Worm (Caenorhabditis elegans): ENCODE measurements around the gene ugt-39.

ce11 chrV:7123188-7123708, 33.7 kb upstream of the ugt-39 start, which contains the start of gene lmd-5:
- TF ChIP-seq Y116A8C.19 (tag; optimal IDR thresholded peaks at IDR 0.05; ENCODE audit: borderline replicate concordance) (no peak), hpl-2 (GFP tag; optimal IDR thresholded peaks at IDR 0.05) (no peak), snpc-4 (tag; optimal IDR thresholded peaks at IDR 0.05) (no peak), F16B12.6 (tag; optimal IDR thresholded peaks at IDR 0.05) (no peak), ama-1 (optimal IDR thresholded peaks at IDR 0.05) (no peak), tbx-2 (tag; optimal IDR thresholded peaks at IDR 0.05) (no peak), nhr-237 (tag; optimal IDR thresholded peaks at IDR 0.05) (no peak), aha-1 (tag; optimal IDR thresholded peaks at IDR 0.05) (no peak), lsy-2 (tag; optimal IDR thresholded peaks at IDR 0.05) (no peak), nhr-76 (tag; optimal IDR thresholded peaks at IDR 0.05) (no peak), irx-1 (tag; optimal IDR thresholded peaks at IDR 0.05) (no peak), sox-4 (tag; optimal IDR thresholded peaks at IDR 0.05) (no peak), nhr-12 (tag; optimal IDR thresholded peaks at IDR 0.05) (no peak), skn-1 (tag; optimal IDR thresholded peaks at IDR 0.05) (no peak)
